Fruit fly (Drosophila melanogaster): ENCODE results near the gene Met.

The Met gene

dm6 chrX:11601408-11601807, 14.5 kb upstream of the Met start:
- TF ChIP-seq CG10348 (GFP tag; IDR thresholded peaks at IDR 0.05) (no peak), CG9948 (tag; optimal IDR thresholded peaks at IDR 0.05) (no peak), CG12605 (GFP tag; IDR thresholded peaks at IDR 0.05) (0 out of 2 replicates have a peak, but pooled peaks have one; percentile 22)

- TF ChIP-seq fd96Ca (GFP tag; IDR thresholded peaks at IDR 0.05) (no peak), Ets98B (GFP tag; IDR thresholded peaks at IDR 0.05) (no peak), CG13204 (GFP tag; optimal IDR thresholded peaks at IDR 0.05) (no peak), Pif1B (GFP tag; optimal IDR thresholded peaks at IDR 0.05) (no peak), CG4496 (GFP tag; IDR thresholded peaks at IDR 0.05) (no peak)
Observed at dm6 chrX:11604094-11604493, 11.8 kb upstream of the Met start, which contains the start of gene CG2533. Gene CG2533, minus strand, starts transcription at chrX:11604194.

- TF ChIP-seq EcR (GFP tag; optimal IDR thresholded peaks at IDR 0.05) (peak; percentile 55), CG10348 (GFP tag; IDR thresholded peaks at IDR 0.05) (no peak)
Observed at dm6 chrX:11611056-11611644, 4.8 kb upstream of the Met start.

- TF ChIP-seq CG10348 (GFP tag; IDR thresholded peaks at IDR 0.05) = no peak
- no peak for TF ChIP-seq Pif1A (GFP tag; optimal IDR thresholded peaks at IDR 0.05)
- TF ChIP-seq Pif1B (GFP tag; optimal IDR thresholded peaks at IDR 0.05) = no peak
- no peak for TF ChIP-seq CG13204 (GFP tag; optimal IDR thresholded peaks at IDR 0.05)
- no peak for TF ChIP-seq Ets98B (GFP tag; IDR thresholded peaks at IDR 0.05)
- TF ChIP-seq D1 (tag; optimal IDR thresholded peaks at IDR 0.05) = no peak
- TF ChIP-seq CG12605 (GFP tag; IDR thresholded peaks at IDR 0.05) = no peak
- no peak for TF ChIP-seq EcR (GFP tag; optimal IDR thresholded peaks at IDR 0.05)
- TF ChIP-seq CG8301 (tag; optimal IDR thresholded peaks at IDR 0.05) = no peak
- no peak for TF ChIP-seq gl (tag; optimal IDR thresholded peaks at IDR 0.05)
- no peak for TF ChIP-seq Snoo (tag; optimal IDR thresholded peaks at IDR 0.05)
- no peak for TF ChIP-seq CG4496 (GFP tag; IDR thresholded peaks at IDR 0.05)
- no peak for TF ChIP-seq rn (GFP tag; IDR thresholded peaks at IDR 0.05)
- no peak for TF ChIP-seq CG32121 (GFP tag; IDR thresholded peaks at IDR 0.05)
- TF ChIP-seq fd96Ca (GFP tag; IDR thresholded peaks at IDR 0.05) = no peak
- TF ChIP-seq CG8159 (tag; optimal IDR thresholded peaks at IDR 0.05) = no peak
- no peak for TF ChIP-seq CG17806 (tag; optimal IDR thresholded peaks at IDR 0.05)
- TF ChIP-seq CG15710 (tag; optimal IDR thresholded peaks at IDR 0.05) = no peak
- TF ChIP-seq CG14655 (GFP tag; optimal IDR thresholded peaks at IDR 0.05) = no peak
Observed at dm6 chrX:11611645-11612079, 4.3 kb upstream of the Met start, which contains the start of the genes CG2247 and CG1703. Gene CG2247, minus strand, starts transcription at chrX:11611652. Gene CG1703, plus strand, starts transcription at chrX:11611927.

dm6 chrX:11616496-11616952, 600 bp downstream of the Met start:
- TF ChIP-seq Pif1A (GFP tag; optimal IDR thresholded peaks at IDR 0.05) (no peak), Snoo (tag; optimal IDR thresholded peaks at IDR 0.05) (no peak), gl (tag; optimal IDR thresholded peaks at IDR 0.05) (no peak), CG9948 (tag; optimal IDR thresholded peaks at IDR 0.05) (no peak), CG15710 (tag; optimal IDR thresholded peaks at IDR 0.05) (no peak), rn (GFP tag; IDR thresholded peaks at IDR 0.05) (no peak), CG34367 (tag; optimal IDR thresholded peaks at IDR 0.05) (no peak), CG4496 (GFP tag; IDR thresholded peaks at IDR 0.05) (0 out of 3 replicates have a peak, but pooled peaks have one; percentile 33), CG12605 (GFP tag; IDR thresholded peaks at IDR 0.05) (peak; percentile 44), fd96Ca (GFP tag; IDR thresholded peaks at IDR 0.05) (no peak), EcR (GFP tag; optimal IDR thresholded peaks at IDR 0.05) (no peak), Ets98B (GFP tag; IDR thresholded peaks at IDR 0.05) (no peak; the same call in 1 of the 2 replicates), CG32121 (GFP tag; IDR thresholded peaks at IDR 0.05) (no peak), CG14655 (GFP tag; optimal IDR thresholded peaks at IDR 0.05) (no peak), CG17806 (tag; optimal IDR thresholded peaks at IDR 0.05) (no peak)

- TF ChIP-seq Ets98B (GFP tag; IDR thresholded peaks at IDR 0.05) (no peak), EcR (GFP tag; optimal IDR thresholded peaks at IDR 0.05) (no peak), fd96Ca (GFP tag; IDR thresholded peaks at IDR 0.05) (no peak), CG10348 (GFP tag; IDR thresholded peaks at IDR 0.05) (no peak), CG14655 (GFP tag; optimal IDR thresholded peaks at IDR 0.05) (no peak), Pif1B (GFP tag; optimal IDR thresholded peaks at IDR 0.05) (no peak), CG34367 (tag; optimal IDR thresholded peaks at IDR 0.05) (no peak), CG13204 (GFP tag; optimal IDR thresholded peaks at IDR 0.05) (no peak), Pif1A (GFP tag; optimal IDR thresholded peaks at IDR 0.05) (no peak), CG8159 (tag; optimal IDR thresholded peaks at IDR 0.05) (no peak), Snoo (tag; optimal IDR thresholded peaks at IDR 0.05) (no peak), CG8301 (tag; optimal IDR thresholded peaks at IDR 0.05) (no peak), CG9948 (tag; optimal IDR thresholded peaks at IDR 0.05) (no peak), CG4496 (GFP tag; IDR thresholded peaks at IDR 0.05) (no peak), CG12605 (GFP tag; IDR thresholded peaks at IDR 0.05) (no peak), gl (tag; optimal IDR thresholded peaks at IDR 0.05) (no peak), CG15710 (tag; optimal IDR thresholded peaks at IDR 0.05) (no peak)
Observed at dm6 chrX:11619617-11620016, 3.7 kb downstream of the Met start.

dm6 chrX:11620527-11620926, 4.6 kb downstream of the Met start:
- TF ChIP-seq CG9948 (tag; optimal IDR thresholded peaks at IDR 0.05) (no peak), CG17806 (tag; optimal IDR thresholded peaks at IDR 0.05) (no peak), fd96Ca (GFP tag; IDR thresholded peaks at IDR 0.05) (no peak), CG8301 (tag; optimal IDR thresholded peaks at IDR 0.05) (no peak), Ets98B (GFP tag; IDR thresholded peaks at IDR 0.05) (no peak)
